Fruit fly (Drosophila melanogaster) whole organism, adult: ENCODE measurements around the gene nrv1.

ENCODE experiments used
- CG12768 ChIP-seq: fragments of 200-800 bp; sonication (Bioruptor generic); optimal IDR thresholded peaks from 2 replicates; lab custom pipeline; 2017; ENCODE audit warnings: missing biosample characterization, missing genetic modification characterization, mild to moderate bottlenecking, moderate library complexity, missing genetic modification reagents
- CG14711 ChIP-seq: fragments of 200-800 bp; sonication (Bioruptor generic); optimal IDR thresholded peaks from 2 replicates; lab custom pipeline; 2018; ENCODE audit warnings: missing biosample characterization, mild to moderate bottlenecking, missing genetic modification characterization, moderate library complexity
- CG5204 ChIP-seq: fragments of 200-800 bp; sonication (Bioruptor generic); optimal IDR thresholded peaks from 2 replicates; lab custom pipeline; 2016; ENCODE audit warnings: missing biosample characterization, missing genetic modification characterization
- CG7101 ChIP-seq: fragments of 200-800 bp; sonication (Bioruptor generic); optimal IDR thresholded peaks from 2 replicates; lab custom pipeline; 2018; ENCODE audit warnings: missing biosample characterization, mild to moderate bottlenecking, missing genetic modification characterization, moderate library complexity
- Crg-1 ChIP-seq: fragments of 200-800 bp; sonication (Bioruptor generic); optimal IDR thresholded peaks from 2 replicates; lab custom pipeline; 2016; ENCODE audit warnings: missing biosample characterization, missing genetic modification characterization
- Mnt ChIP-seq: fragments of 200-800 bp; sonication (Bioruptor generic); optimal IDR thresholded peaks from 2 replicates; lab custom pipeline; 2016; ENCODE audit warnings: missing biosample characterization, mild to moderate bottlenecking, missing genetic modification characterization
- kay ChIP-seq: fragments of 200-800 bp; sonication (Bioruptor generic); peaks from one replicate; lab custom pipeline; 2016; ENCODE audit warnings: missing biosample characterization, missing genetic modification characterization, borderline replicate concordance
- ovo ChIP-seq: fragments of 200-800 bp; sonication (Bioruptor generic); optimal IDR thresholded peaks from 2 replicates; lab custom pipeline; 2016; ENCODE audit warnings: missing biosample characterization, missing genetic modification characterization
- pad ChIP-seq: fragments of 200-800 bp; sonication (Bioruptor generic); optimal IDR thresholded peaks from 3 replicates; lab custom pipeline; 2017; ENCODE audit warnings: missing biosample characterization, missing genetic modification characterization, mild to moderate bottlenecking, moderate library complexity, missing genetic modification reagents
- tj ChIP-seq: fragments of 200-800 bp; sonication (Bioruptor generic); optimal IDR thresholded peaks from 3 replicates; lab custom pipeline; 2017; ENCODE audit warnings: missing biosample characterization, mild to moderate bottlenecking, missing genetic modification characterization, moderate library complexity

dm6 chr2L:6799551-6799950 is 12.9 kb upstream of the nrv1 start:
- TF ChIP-seq CG12768 (GFP tag; lab: Kevin White, UChicago) (no peak), pad (no peak), Mnt (GFP tag; lab: Kevin White, UChicago) (no peak), CG7101 (no peak), tj (no peak), Crg-1 (GFP tag; lab: Kevin White, UChicago) (no peak), CG14711 (tag; lab: Kevin White, UChicago) (no peak), ovo (GFP tag; lab: Kevin White, UChicago) (no peak), kay (GFP tag; lab: Kevin White, UChicago) (no peak), CG5204 (no peak)
